Worm (Caenorhabditis elegans): ENCODE data around the gene faah-1.
"Not testable (repeated sequence)": the region's sequence is repeated elsewhere in the genome, so short reads cannot be mapped to it uniquely, and the experiment has no call there.

faah-1 gene

ce11 chrIV:8159087-8159486 lies at the start of gene faah-1:
TSS of gene faah-1 (plus strand) at chrIV:8159387.
- no peak for TF ChIP-seq blmp-1 (tag; optimal IDR thresholded peaks at IDR 0.05)
- no peak for TF ChIP-seq drap-1 (GFP tag; optimal IDR thresholded peaks at IDR 0.05)
- no peak for TF ChIP-seq flh-1 (GFP tag; optimal IDR thresholded peaks at IDR 0.05)
- no peak for TF ChIP-seq hlh-1 (tag; optimal IDR thresholded peaks at IDR 0.05)
- TF ChIP-seq elt-1 (tag; optimal IDR thresholded peaks at IDR 0.05; ENCODE audit: borderline replicate concordance, insufficient read depth): no peak

ce11 chrIV:8112187-8112586 lies 47.0 kb upstream of the faah-1 start, which contains the start of gene Y42H9AR.4:
TSS of gene Y42H9AR.4 (minus strand) at chrIV:8112218.
- TF ChIP-seq lin-32 (GFP tag; optimal IDR thresholded peaks at IDR 0.05) (peak; percentile 65), ceh-83 (GFP tag; optimal IDR thresholded peaks at IDR 0.05) (no peak), blmp-1 (tag; optimal IDR thresholded peaks at IDR 0.05) (peak; percentile 2), unc-120 (tag; optimal IDR thresholded peaks at IDR 0.05; ENCODE audit: poor library complexity, severe bottlenecking) (peak; percentile 67), elt-1 (tag; optimal IDR thresholded peaks at IDR 0.05; ENCODE audit: borderline replicate concordance, insufficient read depth) (no peak), tbx-8 (GFP tag; optimal IDR thresholded peaks at IDR 0.05) (no peak)

ce11 chrIV:8112646-8113045 lies 46.5 kb upstream of the faah-1 start:
- TF ChIP-seq ces-1 (GFP tag; optimal IDR thresholded peaks at IDR 0.05) (peak; percentile 31), hlh-1 (tag; optimal IDR thresholded peaks at IDR 0.05) (no peak)

- TF ChIP-seq lsy-2 (tag; optimal IDR thresholded peaks at IDR 0.05) (peak; percentile 48), drap-1 (GFP tag; optimal IDR thresholded peaks at IDR 0.05) (no peak), ces-1 (GFP tag; optimal IDR thresholded peaks at IDR 0.05) (peak; percentile 67)
Observed at ce11 chrIV:8113161-8113560, 46.0 kb upstream of the faah-1 start, which contains the start of gene Y42H9AR.1. TSS of gene Y42H9AR.1 (plus strand) at chrIV:8113393.

- TF ChIP-seq mep-1 (tag; optimal IDR thresholded peaks at IDR 0.05) (no peak), hlh-1 (tag; optimal IDR thresholded peaks at IDR 0.05) (no peak), lsy-2 (tag; optimal IDR thresholded peaks at IDR 0.05) (no peak)
Observed at ce11 chrIV:8114535-8114934, 44.7 kb upstream of the faah-1 start.

ce11 chrIV:8115462-8115861 lies 43.7 kb upstream of the faah-1 start, which contains the start of gene irld-8:
TSS of gene irld-8 (plus strand) at chrIV:8115762.
- TF ChIP-seq sem-2 (GFP tag; optimal IDR thresholded peaks at IDR 0.05) (no peak), elt-1 (tag; optimal IDR thresholded peaks at IDR 0.05; ENCODE audit: borderline replicate concordance, insufficient read depth) (no peak), lsy-2 (tag; optimal IDR thresholded peaks at IDR 0.05) (no peak), mab-5 (tag; optimal IDR thresholded peaks at IDR 0.05) (no peak), lin-32 (GFP tag; optimal IDR thresholded peaks at IDR 0.05) (no peak), ceh-39 (tag; optimal IDR thresholded peaks at IDR 0.05) (no peak), nhr-237 (tag; optimal IDR thresholded peaks at IDR 0.05) (no peak), snpc-4 (tag; optimal IDR thresholded peaks at IDR 0.05) (no peak), ham-2 (GFP tag; optimal IDR thresholded peaks at IDR 0.05) (no peak), sptf-1 (tag; optimal IDR thresholded peaks at IDR 0.05) (no peak), hlh-1 (tag; optimal IDR thresholded peaks at IDR 0.05) (no peak), mls-2 (tag; optimal IDR thresholded peaks at IDR 0.05) (no peak), drap-1 (GFP tag; optimal IDR thresholded peaks at IDR 0.05) (no peak), ztf-11 (tag; optimal IDR thresholded peaks at IDR 0.05) (no peak), nhr-76 (tag; optimal IDR thresholded peaks at IDR 0.05) (no peak)

ce11 chrIV:8118790-8119189 lies 40.4 kb upstream of the faah-1 start, which contains the start of gene F42G8.8:
TSS of gene F42G8.8 (plus strand) at chrIV:8119090.
- no peak for TF ChIP-seq elt-1 (tag; optimal IDR thresholded peaks at IDR 0.05; ENCODE audit: borderline replicate concordance, insufficient read depth)
- TF ChIP-seq ces-1 (GFP tag; optimal IDR thresholded peaks at IDR 0.05): no peak
- no peak for TF ChIP-seq ztf-11 (tag; optimal IDR thresholded peaks at IDR 0.05)
- TF ChIP-seq sptf-1 (tag; optimal IDR thresholded peaks at IDR 0.05): no peak

ce11 chrIV:8122349-8122748 lies 36.8 kb upstream of the faah-1 start, which contains the start of gene erp-44.3:
TSS of gene erp-44.3 (plus strand) at chrIV:8122649.
- not testable (repeated sequence) for TF ChIP-seq mls-2, lin-13, nhr-237 (tag; optimal IDR thresholded peaks at IDR 0.05)

Measured in whole organism, mixed stage, embryonic.